Worm (Caenorhabditis elegans): ENCODE results near the gene C25F9.9.

Gene C25F9.9

ce11 chrV:19430351-19430913 is 14.0 kb downstream of the C25F9.9 start:
- TF ChIP-seq ceh-32 (tag; optimal IDR thresholded peaks at IDR 0.05; ENCODE audit: poor library complexity) = no peak
- no peak for TF ChIP-seq hif-1 (tag; optimal IDR thresholded peaks at IDR 0.05)
- TF ChIP-seq mdt-29 (GFP tag; IDR thresholded peaks at IDR 0.05) = no peak
- TF ChIP-seq ceh-62 (tag; optimal IDR thresholded peaks at IDR 0.05) = no peak
- TF ChIP-seq hlh-11 (tag; optimal IDR thresholded peaks at IDR 0.05) = peak; percentile 8
- no peak for TF ChIP-seq mxl-3 (GFP tag; optimal IDR thresholded peaks at IDR 0.05)
- TF ChIP-seq zag-1 (tag; optimal IDR thresholded peaks at IDR 0.05) = no peak
- 0 out of 2 replicates have a peak, but pooled peaks have one; percentile 11 for TF ChIP-seq saeg-2 (GFP tag; IDR thresholded peaks at IDR 0.05)
- TF ChIP-seq hlh-30 (tag; optimal IDR thresholded peaks at IDR 0.05; ENCODE audit: insufficient read depth) = peak; percentile 30
- TF ChIP-seq dmd-8 (GFP tag; IDR thresholded peaks at IDR 0.05) = no peak
- TF ChIP-seq mxl-2 (GFP tag; conservative IDR thresholded peaks at IDR 0.05) = peak; percentile 63; the same call in 1 of the 2 replicates
- TF ChIP-seq lim-7 (GFP tag; IDR thresholded peaks at IDR 0.05) = no peak
- TF ChIP-seq gei-8 (GFP tag; optimal IDR thresholded peaks at IDR 0.05) = no peak
- 0 out of 2 replicates have a peak, but pooled peaks have one; percentile 19 for TF ChIP-seq F26F4.8 (GFP tag; conservative IDR thresholded peaks at IDR 0.05)
- TF ChIP-seq ceh-44 (GFP tag; IDR thresholded peaks at IDR 0.05) = no peak
- TF ChIP-seq tra-1 (GFP tag; IDR thresholded peaks at IDR 0.05) = 0 out of 2 replicates have a peak, but pooled peaks have one; percentile 25
- TF ChIP-seq nhr-111 (GFP tag; optimal IDR thresholded peaks at IDR 0.05) = peak; percentile 62
- no peak for TF ChIP-seq R02D3.7 (tag; optimal IDR thresholded peaks at IDR 0.05)
- TF ChIP-seq nhr-237 (tag; optimal IDR thresholded peaks at IDR 0.05) = no peak
- TF ChIP-seq nhr-25 (tag; optimal IDR thresholded peaks at IDR 0.05; ENCODE audit: borderline replicate concordance, insufficient read depth) = no peak
- no peak for TF ChIP-seq nhr-10 (tag; optimal IDR thresholded peaks at IDR 0.05)
- TF ChIP-seq zfp-2 (tag; optimal IDR thresholded peaks at IDR 0.05) = no peak
- TF ChIP-seq madf-5 (GFP tag; IDR thresholded peaks at IDR 0.05) = no peak
- TF ChIP-seq nhr-41 (GFP tag; IDR thresholded peaks at IDR 0.05) = no peak
- no peak; the same call in 1 of the 2 replicates for TF ChIP-seq set-16 (GFP tag; IDR thresholded peaks at IDR 0.05)

ce11 chrV:19431036-19431435 is 14.6 kb downstream of the C25F9.9 start, which contains the start of gene srw-85:
TSS of gene srw-85 (minus strand) at chrV:19431136.
- no peak for TF ChIP-seq daf-8 (GFP tag; IDR thresholded peaks at IDR 0.05)
- TF ChIP-seq tra-1 (GFP tag; IDR thresholded peaks at IDR 0.05) = no peak
- TF ChIP-seq lin-38 (GFP tag; IDR thresholded peaks at IDR 0.05) = no peak
- no peak for TF ChIP-seq nhr-41 (GFP tag; IDR thresholded peaks at IDR 0.05)
- no peak for TF ChIP-seq daf-16 (GFP tag; optimal IDR thresholded peaks at IDR 0.05)
- no peak for TF ChIP-seq daf-16 (tag; optimal IDR thresholded peaks at IDR 0.05)
- no peak for TF ChIP-seq zip-2 (tag; optimal IDR thresholded peaks at IDR 0.05)
- no peak for TF ChIP-seq F44E2.7 (GFP tag; IDR thresholded peaks at IDR 0.05)
- TF ChIP-seq nhr-76 (tag; optimal IDR thresholded peaks at IDR 0.05) = no peak
- TF ChIP-seq spr-3 (GFP tag; optimal IDR thresholded peaks at IDR 0.05) = no peak
- no peak for TF ChIP-seq dmd-6 (GFP tag; IDR thresholded peaks at IDR 0.05)
- TF ChIP-seq hmg-1.1 (GFP tag; IDR thresholded peaks at IDR 0.05) = no peak
- TF ChIP-seq gei-8 (GFP tag; optimal IDR thresholded peaks at IDR 0.05) = no peak
- no peak for TF ChIP-seq ztf-7 (tag; optimal IDR thresholded peaks at IDR 0.05)

- TF ChIP-seq aha-1 (tag) (peak; percentile 76), fkh-10 (GFP tag; optimal IDR thresholded peaks at IDR 0.05) (no peak), php-3 (GFP tag; IDR thresholded peaks at IDR 0.05) (peak; percentile 86), gei-8 (GFP tag; optimal IDR thresholded peaks at IDR 0.05) (no peak), nhr-28 (tag; optimal IDR thresholded peaks at IDR 0.05) (peak; percentile 27), zip-2 (tag; optimal IDR thresholded peaks at IDR 0.05) (peak; percentile 46)
Observed at ce11 chrV:19432030-19432429, 15.6 kb downstream of the C25F9.9 start.
